Worm (Caenorhabditis elegans) whole organism, L1 larva: ENCODE measurements around the gene W06A7.4.
A peak's percentile ranks its signal among the peaks of the same experiment; 100 is the strongest.

Experiments used
- C16A3.4 ChIP-seq: fragments of 150-350 bp; optimal IDR thresholded peaks from 2 replicates; lab custom pipeline; 2014; ENCODE audit warnings: missing biosample characterization, missing genetic modification characterization
- ama-1 ChIP-seq: fragments of 150-350 bp; optimal IDR thresholded peaks from 2 replicates; lab custom pipeline; 2014
- blmp-1 ChIP-seq: fragments of 150-350 bp; optimal IDR thresholded peaks from 2 replicates; lab custom pipeline; 2014; ENCODE audit warnings: missing biosample characterization, missing genetic modification characterization
- ceh-63 ChIP-seq: fragments of 200-800 bp; sonication (Bioruptor generic); optimal IDR thresholded peaks from 2 replicates; lab custom pipeline; 2018; ENCODE audit warnings: mild to moderate bottlenecking, missing genetic modification characterization, missing compliant biosample characterization
- ceh-8 ChIP-seq: fragments of 200-800 bp; sonication (Bioruptor generic); optimal IDR thresholded peaks from 2 replicates; lab custom pipeline; 2018; ENCODE audit warnings: mild to moderate bottlenecking, missing genetic modification characterization, moderate library complexity, missing compliant biosample characterization
- ceh-82 ChIP-seq, 3 experiments: fragments of 150-350 bp in 1 of 3; sonication (generic microtip) in 2 of 3; optimal IDR thresholded peaks; 2 replicates each; lab custom pipeline; 2014 to 2017; ENCODE audit warnings: missing biosample characterization in 3 of 3, missing genetic modification characterization in 3 of 3
- ceh-90 ChIP-seq: sonication (generic microtip); optimal IDR thresholded peaks from 2 replicates; lab custom pipeline; 2016; ENCODE audit warnings: missing genetic modification characterization, missing compliant biosample characterization
- ces-1 ChIP-seq: fragments of 150-350 bp; optimal IDR thresholded peaks from 2 replicates; lab custom pipeline; 2014; ENCODE audit warnings: missing biosample characterization, missing genetic modification reagents, missing genetic modification characterization
- dpl-1 ChIP-seq, 3 experiments: fragments of 150-350 bp in 2 of 3; sonication (generic microtip) in 1 of 3; optimal IDR thresholded peaks; 2 replicates each; lab custom pipeline; 2014 to 2017; ENCODE audit warnings: missing biosample characterization in 3 of 3, missing genetic modification characterization in 3 of 3, missing genetic modification reagents in 3 of 3
- dsc-1 ChIP-seq: sonication (generic microtip); optimal IDR thresholded peaks from 2 replicates; lab custom pipeline; 2016; ENCODE audit warnings: mild to moderate bottlenecking, missing genetic modification characterization, missing compliant biosample characterization
- efl-1 ChIP-seq, 4 experiments: fragments of 150-350 bp; optimal IDR thresholded peaks in 3 of 4; peaks in 1 of 4; 1 replicate in 1 of 4; 2 replicates in 3 of 4; lab custom pipeline; 2014; ENCODE audit warnings: missing biosample characterization in 2 of 4, missing genetic modification characterization in 2 of 4, missing genetic modification reagents in 2 of 4
- egl-27 ChIP-seq, 2 experiments: fragments of 150-350 bp in 1 of 2; sonication (generic microtip); optimal IDR thresholded peaks; 3 replicates each; lab custom pipeline; 2017 to 2018; ENCODE audit warnings: missing biosample characterization in 2 of 2, missing genetic modification characterization in 2 of 2, missing genetic modification reagents in 2 of 2
- elt-2 ChIP-seq: sonication (generic microtip); optimal IDR thresholded peaks from 2 replicates; lab custom pipeline; 2016; ENCODE audit warnings: missing genetic modification characterization, mild to moderate bottlenecking, inconsistent platforms, missing compliant biosample characterization, missing genetic modification reagents
- elt-3 ChIP-seq, 6 experiments: fragments of 150-350 bp in 1 of 6; sonication (generic microtip); optimal IDR thresholded peaks; 2 replicates each; lab custom pipeline; 2017 to 2018; ENCODE audit warnings: missing biosample characterization in 6 of 6, missing genetic modification characterization in 6 of 6, inconsistent platforms in 1 of 6
- fkh-4 ChIP-seq: sonication (generic microtip); optimal IDR thresholded peaks from 2 replicates; lab custom pipeline; 2016; ENCODE audit warnings: missing compliant biosample characterization, missing genetic modification characterization, borderline replicate concordance
- fos-1 ChIP-seq: fragments of 150-350 bp; optimal IDR thresholded peaks from 2 replicates; lab custom pipeline; 2014; ENCODE audit warnings: missing biosample characterization, missing genetic modification characterization
- grh-1 ChIP-seq: fragments of 200-800 bp; sonication (Bioruptor generic); IDR thresholded peaks from 2 replicates; pipeline ENCODE4 v1.3.6; 2022; ENCODE audit warnings: missing genetic modification reagents, missing genetic modification characterization, missing compliant biosample characterization
- hlh-17 ChIP-seq: fragments of 200-800 bp; sonication (Bioruptor generic); optimal IDR thresholded peaks from 2 replicates; lab custom pipeline; 2018; ENCODE audit warnings: missing genetic modification characterization, mild to moderate bottlenecking, missing compliant biosample characterization, moderate library complexity, borderline replicate concordance
- hpl-2 ChIP-seq: fragments of 150-350 bp; optimal IDR thresholded peaks from 2 replicates; lab custom pipeline; 2014; ENCODE audit warnings: missing biosample characterization, missing genetic modification reagents, missing genetic modification characterization
- irx-1 ChIP-seq: sonication (generic microtip); optimal IDR thresholded peaks from 2 replicates; lab custom pipeline; 2016; ENCODE audit warnings: missing genetic modification characterization, missing compliant biosample characterization
- isw-1 ChIP-seq: fragments of 200-800 bp; sonication (Bioruptor generic); IDR thresholded peaks from 2 replicates; pipeline ENCODE4 v1.3.6; 2022; ENCODE audit warnings: missing genetic modification characterization, missing compliant biosample characterization
- lin-13 ChIP-seq: fragments of 150-350 bp; optimal IDR thresholded peaks from 2 replicates; lab custom pipeline; 2014; ENCODE audit warnings: missing biosample characterization, missing genetic modification reagents, missing genetic modification characterization
- lin-15B ChIP-seq: fragments of 150-350 bp; sonication (generic microtip); optimal IDR thresholded peaks from 3 replicates; lab custom pipeline; 2014; ENCODE audit warnings: missing biosample characterization, missing genetic modification characterization
- lin-35 ChIP-seq, 2 experiments: fragments of 150-350 bp; optimal IDR thresholded peaks; 2 replicates each; lab custom pipeline; 2014; ENCODE audit warnings: missing biosample characterization in 2 of 2, missing genetic modification characterization in 2 of 2, missing genetic modification reagents in 2 of 2
- lir-3 ChIP-seq: sonication (generic microtip); optimal IDR thresholded peaks from 2 replicates; lab custom pipeline; 2016; ENCODE audit warnings: mild to moderate bottlenecking, missing genetic modification characterization, moderate library complexity, missing compliant biosample characterization; ENCODE audit not compliant: poor library complexity
- lsy-2 ChIP-seq, 2 experiments: fragments of 150-350 bp; optimal IDR thresholded peaks; 2 replicates each; lab custom pipeline; 2014; ENCODE audit warnings: missing biosample characterization in 2 of 2, missing genetic modification characterization in 2 of 2
- mdl-1 ChIP-seq, 2 experiments: fragments of 150-350 bp; optimal IDR thresholded peaks; 2 replicates each; lab custom pipeline; 2014 to 2017; ENCODE audit warnings: missing biosample characterization in 2 of 2, missing genetic modification characterization in 2 of 2, inconsistent platforms in 1 of 2
- mep-1 ChIP-seq: fragments of 150-350 bp; optimal IDR thresholded peaks from 2 replicates; lab custom pipeline; 2014; ENCODE audit warnings: missing biosample characterization, missing genetic modification characterization
- nhr-20 ChIP-seq: sonication (generic microtip); optimal IDR thresholded peaks from 2 replicates; lab custom pipeline; 2016; ENCODE audit warnings: mild to moderate bottlenecking, missing genetic modification characterization, missing compliant biosample characterization
- nhr-237 ChIP-seq: fragments of 150-350 bp; optimal IDR thresholded peaks from 2 replicates; lab custom pipeline; 2014; ENCODE audit warnings: missing biosample characterization, missing genetic modification characterization
- nhr-47 ChIP-seq: sonication (generic microtip); optimal IDR thresholded peaks from 2 replicates; lab custom pipeline; 2016; ENCODE audit warnings: mild to moderate bottlenecking, missing genetic modification characterization, moderate library complexity, missing compliant biosample characterization
- nhr-71 ChIP-seq: sonication (generic microtip); optimal IDR thresholded peaks from 2 replicates; lab custom pipeline; 2016; ENCODE audit warnings: mild to moderate bottlenecking, missing genetic modification characterization, moderate library complexity, missing compliant biosample characterization
- nhr-90 ChIP-seq: sonication (generic microtip); optimal IDR thresholded peaks from 2 replicates; lab custom pipeline; 2016; ENCODE audit warnings: mild to moderate bottlenecking, missing genetic modification characterization, missing compliant biosample characterization; ENCODE audit not compliant: poor library complexity
- pag-3 ChIP-seq: sonication (generic microtip); optimal IDR thresholded peaks from 2 replicates; lab custom pipeline; 2017; ENCODE audit warnings: missing genetic modification characterization, mild to moderate bottlenecking, missing compliant biosample characterization, antibody characterized with exemption, borderline replicate concordance; ENCODE audit not compliant: insufficient read depth
- pax-3 ChIP-seq: fragments of 200-800 bp; sonication (Bioruptor generic); optimal IDR thresholded peaks from 2 replicates; lab custom pipeline; 2018; ENCODE audit warnings: mild to moderate bottlenecking, missing genetic modification characterization, moderate library complexity, missing compliant biosample characterization
- snpc-4 ChIP-seq: fragments of 150-350 bp; optimal IDR thresholded peaks from 2 replicates; lab custom pipeline; 2014; ENCODE audit warnings: missing biosample characterization, missing genetic modification characterization
- snu-23 ChIP-seq: sonication (generic microtip); optimal IDR thresholded peaks from 2 replicates; lab custom pipeline; 2016; ENCODE audit warnings: missing genetic modification characterization, missing compliant biosample characterization
- sox-4 ChIP-seq: sonication (generic microtip); optimal IDR thresholded peaks from 2 replicates; lab custom pipeline; 2016; ENCODE audit warnings: missing genetic modification characterization, missing compliant biosample characterization
- sptf-1 ChIP-seq: fragments of 150-350 bp; optimal IDR thresholded peaks from 2 replicates; lab custom pipeline; 2014; ENCODE audit warnings: missing biosample characterization, missing genetic modification characterization
- sup-37 ChIP-seq: fragments of 200-800 bp; sonication (Bioruptor generic); optimal IDR thresholded peaks from 2 replicates; lab custom pipeline; 2018; ENCODE audit warnings: mild to moderate bottlenecking, missing genetic modification characterization, missing compliant biosample characterization
- tbx-2 ChIP-seq: sonication (generic microtip); optimal IDR thresholded peaks from 2 replicates; lab custom pipeline; 2016; ENCODE audit warnings: missing genetic modification characterization, missing compliant biosample characterization
- unc-130 ChIP-seq: fragments of 150-350 bp; optimal IDR thresholded peaks from 2 replicates; lab custom pipeline; 2017; ENCODE audit warnings: missing biosample characterization, missing genetic modification characterization, inconsistent platforms
- unc-30 ChIP-seq: sonication (generic microtip); optimal IDR thresholded peaks from 2 replicates; lab custom pipeline; 2017; ENCODE audit warnings: missing biosample characterization, missing genetic modification characterization
- unc-62 ChIP-seq: fragments of 150-350 bp; optimal IDR thresholded peaks from 2 replicates; lab custom pipeline; 2014; ENCODE audit warnings: missing biosample characterization, missing genetic modification reagents, missing genetic modification characterization
- unc-86 ChIP-seq: sonication (generic microtip); optimal IDR thresholded peaks from 2 replicates; lab custom pipeline; 2016; ENCODE audit warnings: missing genetic modification characterization, missing compliant biosample characterization
- unc-98 ChIP-seq: fragments of 200-800 bp; sonication (Bioruptor generic); IDR thresholded peaks from 2 replicates; pipeline ENCODE4 v1.3.6; 2022; ENCODE audit warnings: missing genetic modification characterization, missing compliant biosample characterization
- xbp-1 ChIP-seq: sonication (generic microtip); optimal IDR thresholded peaks from 2 replicates; lab custom pipeline; 2016; ENCODE audit warnings: missing genetic modification characterization, missing compliant biosample characterization
- ztf-4 ChIP-seq: fragments of 150-350 bp; optimal IDR thresholded peaks from 2 replicates; lab custom pipeline; 2014; ENCODE audit warnings: missing biosample characterization, missing genetic modification characterization

The W06A7.4 gene

DNA sequence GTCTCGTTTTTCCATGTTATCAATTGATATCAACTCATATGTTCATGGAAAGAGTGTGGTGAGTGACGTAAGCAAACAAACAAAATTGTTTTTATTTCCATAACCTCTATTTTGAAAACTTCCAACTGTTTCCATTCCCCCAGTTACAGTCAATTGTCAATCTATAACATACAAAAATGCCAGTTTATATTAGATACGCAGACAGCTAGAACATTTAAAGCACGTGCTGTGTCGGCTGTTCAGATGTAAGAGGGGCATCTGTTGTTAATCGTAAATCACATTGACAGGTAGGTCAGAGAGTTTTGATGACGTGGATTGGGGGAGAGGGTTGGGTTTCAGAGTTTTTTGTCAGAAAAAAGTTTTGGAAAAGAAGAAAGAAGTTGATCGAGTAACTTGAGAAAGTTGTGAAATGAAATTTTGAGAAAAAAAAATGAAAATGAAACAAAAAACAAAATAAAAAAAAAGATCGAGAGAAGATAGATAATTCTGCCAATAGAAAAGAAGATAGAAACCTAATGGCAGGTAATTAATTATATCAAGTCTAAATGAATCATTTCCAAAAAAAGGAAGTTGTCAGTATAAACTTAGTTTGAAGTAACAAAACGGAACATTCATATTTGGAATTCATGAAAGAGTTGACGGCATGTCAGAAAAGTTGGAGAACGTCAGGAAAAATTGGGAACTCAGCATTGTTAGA lies 24.4 kb downstream of the W06A7.4 start (continued):
- TF ChIP-seq isw-1 (no peak), egl-27 (tag; optimal IDR thresholded peaks at IDR 0.05; lab: Kevin White, UChicago) (no peak), tbx-2 (tag; lab: Kevin White, UChicago) (peak; percentile 61), nhr-20 (peak; percentile 83), xbp-1 (peak; percentile 71), unc-86 (no peak), blmp-1 (tag; lab: Kevin White, UChicago) (peak; percentile 53), fkh-4 (tag; lab: Kevin White, UChicago) (no peak), sup-37 (no peak), lin-15B (tag; lab: Kevin White, UChicago) (no peak), mdl-1 (tag; optimal IDR thresholded peaks at IDR 0.05; lab: Kevin White, UChicago) (peak in 1 of 2 experiments; percentile 97), unc-62 (no peak), elt-3 (tag; optimal IDR thresholded peaks at IDR 0.05; lab: Kevin White, UChicago) (peak in 2 of 6 experiments; percentile 44 to 63), unc-98 (GFP tag; lab: Robert Waterston, UW) (0 out of 2 replicates have a peak, but pooled peaks have one; percentile 15), ceh-90 (no peak), lin-35 (GFP tag; optimal IDR thresholded peaks at IDR 0.05; lab: Kevin White, UChicago) (peak; percentile 24 to 81), fos-1 (tag; lab: Kevin White, UChicago) (no peak), dpl-1 (GFP tag; optimal IDR thresholded peaks at IDR 0.05; lab: Kevin White, UChicago) (peak in 2 of 3 experiments; percentile 9 to 46), nhr-90 (tag; lab: Kevin White, UChicago) (peak; percentile 42), efl-1 (optimal IDR thresholded peaks at IDR 0.05; lab: Kevin White, UChicago) (peak; percentile 36 to 42), efl-1 (GFP tag; optimal IDR thresholded peaks at IDR 0.05 in 1 of 2; lab: Kevin White, UChicago) (peak; percentile 14 to 94), hlh-17 (GFP tag; lab: Kevin White, UChicago) (no peak)

DNA sequence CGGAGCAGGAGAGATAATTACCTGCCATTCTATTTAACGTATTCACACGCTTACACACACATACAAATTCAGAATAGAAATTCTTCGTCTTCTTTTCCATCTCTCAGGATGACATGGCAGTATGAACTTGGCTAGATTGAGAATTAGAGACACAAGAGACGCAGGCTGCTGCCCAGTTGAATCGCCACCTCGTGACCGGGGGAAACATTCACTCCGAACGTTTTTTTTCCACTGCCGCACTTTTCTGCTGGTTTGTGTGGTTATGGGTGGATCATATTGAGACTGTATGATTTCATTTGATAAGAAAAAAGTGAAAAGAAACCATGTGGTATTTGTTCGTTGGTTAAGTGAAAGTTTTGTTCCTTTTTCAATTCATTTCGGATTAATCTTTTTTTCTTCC lies 25.4 kb downstream of the W06A7.4 start:
- TF ChIP-seq snu-23 (peak; percentile 76), ama-1 (peak; percentile 33), sox-4 (tag; lab: Kevin White, UChicago) (no peak), ceh-82 (tag; optimal IDR thresholded peaks at IDR 0.05; lab: Kevin White, UChicago) (peak in 1 of 3 experiments; percentile 62), hlh-17 (GFP tag; lab: Kevin White, UChicago) (no peak), lsy-2 (tag; optimal IDR thresholded peaks at IDR 0.05; lab: Kevin White, UChicago) (peak; percentile 49 to 72), ceh-63 (no peak), fos-1 (tag; lab: Kevin White, UChicago) (peak; percentile 24), unc-30 (no peak), lin-35 (GFP tag; optimal IDR thresholded peaks at IDR 0.05; lab: Kevin White, UChicago) (peak; percentile 51 to 79), ceh-8 (no peak), irx-1 (tag; lab: Kevin White, UChicago) (peak; percentile 6), hpl-2 (GFP tag; lab: Kevin White, UChicago) (peak; percentile 12), nhr-20 (peak; percentile 81), mdl-1 (tag; optimal IDR thresholded peaks at IDR 0.05; lab: Kevin White, UChicago) (peak in 1 of 2 experiments; percentile 83), nhr-71 (tag; lab: Kevin White, UChicago) (peak; percentile 79), nhr-47 (tag; lab: Kevin White, UChicago) (peak; percentile 60), pag-3 (tag; lab: Kevin White, UChicago) (peak; percentile 78), grh-1 (no peak), sptf-1 (tag; lab: Kevin White, UChicago) (no peak), elt-2 (tag; lab: Kevin White, UChicago) (peak; percentile 52), ces-1 (GFP tag; lab: Kevin White, UChicago) (no peak), unc-86 (no peak), tbx-2 (tag; lab: Kevin White, UChicago) (peak; percentile 62), snpc-4 (tag; lab: Kevin White, UChicago) (peak; percentile 23), C16A3.4 (tag; lab: Kevin White, UChicago) (peak; percentile 63), dsc-1 (tag; lab: Kevin White, UChicago) (no peak), nhr-237 (tag; lab: Kevin White, UChicago) (no peak), pax-3 (no peak), mep-1 (tag; lab: Kevin White, UChicago) (peak; percentile 68), lin-13 (GFP tag; lab: Kevin White, UChicago) (peak; percentile 61), lir-3 (tag; lab: Kevin White, UChicago) (peak; percentile 29), ztf-4 (no peak), nhr-90 (tag; lab: Kevin White, UChicago) (peak; percentile 57), unc-130 (tag; lab: Kevin White, UChicago) (peak; percentile 73)
